Fruit fly (Drosophila melanogaster): ENCODE results near the gene CG2211.

The CG2211 gene

DNA sequence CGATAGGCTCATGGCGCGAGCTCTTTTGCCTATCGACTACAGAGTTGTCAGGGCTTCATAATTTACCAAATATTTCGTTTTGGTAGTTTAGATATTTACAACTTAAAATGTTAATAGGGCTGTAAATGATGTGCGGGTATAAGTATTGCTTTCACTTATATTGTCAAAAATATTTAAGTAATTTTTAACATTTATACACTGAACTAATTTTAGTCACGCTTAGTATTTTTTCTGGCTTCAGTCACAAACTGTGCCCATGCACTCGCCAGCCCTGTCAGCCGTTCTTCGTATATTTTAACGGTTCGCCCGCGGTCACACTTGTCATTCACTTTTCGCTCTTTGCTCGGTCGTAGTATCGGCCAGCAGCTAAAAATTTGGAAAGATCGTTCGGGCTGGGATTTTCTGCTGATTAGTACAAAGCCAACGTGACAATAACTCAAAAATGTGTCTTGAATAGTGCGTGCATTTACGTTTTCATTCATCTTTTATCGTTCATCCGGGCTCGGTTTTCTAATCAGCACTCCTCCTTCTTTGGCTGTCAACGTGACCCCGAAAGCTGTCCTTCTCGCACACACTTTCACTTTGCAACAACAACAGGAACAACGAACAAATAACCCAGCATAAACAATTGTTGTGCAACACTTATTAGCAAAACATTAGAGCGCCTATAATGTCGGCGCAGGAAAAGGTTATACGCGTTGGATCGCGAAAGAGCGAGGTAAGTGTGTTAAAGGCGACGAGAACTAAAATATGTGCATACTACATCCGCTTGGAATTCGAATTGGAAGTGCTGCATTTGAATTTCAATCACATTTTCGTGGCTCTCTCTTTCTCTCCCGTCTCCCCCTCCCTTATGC, at the start of gene CG2211, which contains the start of gene Hmbs (continued):
- TF ChIP-seq insv (GFP tag; optimal IDR thresholded peaks at IDR 0.05) (peak; percentile 38 to 93), kah (GFP tag; optimal IDR thresholded peaks at IDR 0.05) (peak; percentile 58), lilli (GFP tag; optimal IDR thresholded peaks at IDR 0.05) (peak; percentile 95), MBD-R2 (GFP tag; IDR thresholded peaks at IDR 0.05) (peak; percentile 82), HHEX (GFP tag; optimal IDR thresholded peaks at IDR 0.05) (peak; percentile 72), Atf-2 (GFP tag; optimal IDR thresholded peaks at IDR 0.05) (peak; percentile 82), bigmax (GFP tag; optimal IDR thresholded peaks at IDR 0.05) (no peak), CG4617 (GFP tag; optimal IDR thresholded peaks at IDR 0.05; ENCODE audit: borderline replicate concordance) (peak; percentile 87), CG7928 (GFP tag; optimal IDR thresholded peaks at IDR 0.05) (peak; percentile 96), pb (GFP tag; optimal IDR thresholded peaks at IDR 0.05) (peak; percentile 18), CG32532 (GFP tag; IDR thresholded peaks at IDR 0.05) (peak; percentile 90), Oaz (GFP tag; IDR thresholded peaks at IDR 0.05) (peak; percentile 42; the same call in 1 of the 2 replicates), tin (GFP tag; optimal IDR thresholded peaks at IDR 0.05) (peak; percentile 92), Rfx (GFP tag; IDR thresholded peaks at IDR 0.05) (peak; percentile 92), run (tag; optimal IDR thresholded peaks at IDR 0.05) (peak; percentile 57), Vsx1 (GFP tag; optimal IDR thresholded peaks at IDR 0.05) (peak; percentile 23), zfh2 (GFP tag; optimal IDR thresholded peaks at IDR 0.05) (peak; percentile 89), maf-S (GFP tag; optimal IDR thresholded peaks at IDR 0.05) (peak; percentile 85), H2.0 (GFP tag; IDR thresholded peaks at IDR 0.05) (peak; percentile 82), onecut (GFP tag; IDR thresholded peaks at IDR 0.05) (peak; percentile 72), kay (GFP tag; optimal IDR thresholded peaks at IDR 0.05) (peak; percentile 90), Abd-B (GFP tag; optimal IDR thresholded peaks at IDR 0.05) (peak; percentile 82), hb (GFP tag; IDR thresholded peaks at IDR 0.05; ENCODE audit: partially characterized antibody) (no peak), zen2 (GFP tag; IDR thresholded peaks at IDR 0.05; ENCODE audit: partially characterized antibody) (no peak), shn (GFP tag; optimal IDR thresholded peaks at IDR 0.05) (peak; percentile 87), CG2129 (GFP tag; IDR thresholded peaks at IDR 0.05; ENCODE audit: partially characterized antibody) (no peak), sob (GFP tag; IDR thresholded peaks at IDR 0.05) (peak; percentile 90), sens-2 (GFP tag; IDR thresholded peaks at IDR 0.05) (peak; percentile 74), CG8290 (GFP tag; optimal IDR thresholded peaks at IDR 0.05) (peak; percentile 70), CG8290 (tag; optimal IDR thresholded peaks at IDR 0.05) (peak; percentile 58 to 88), CG4328 (GFP tag; optimal IDR thresholded peaks at IDR 0.05) (peak; percentile 88), Ets65A (GFP tag) (peak; percentile 98), Sox100B (GFP tag; optimal IDR thresholded peaks at IDR 0.05) (peak; percentile 61), CG1024 (GFP tag; IDR thresholded peaks at IDR 0.05) (peak; percentile 75), Nf-YB (GFP tag; optimal IDR thresholded peaks at IDR 0.05) (peak; percentile 60), trem (tag; optimal IDR thresholded peaks at IDR 0.05) (peak; percentile 93), crol (GFP tag; IDR thresholded peaks at IDR 0.05) (peak; percentile 33; the same call in 1 of the 2 replicates), Dfd (GFP tag; optimal IDR thresholded peaks at IDR 0.05) (no peak), ab (GFP tag; optimal IDR thresholded peaks at IDR 0.05) (peak; percentile 73), kni (GFP tag; optimal IDR thresholded peaks at IDR 0.05) (peak; percentile 68), CG6854 (GFP tag; optimal IDR thresholded peaks at IDR 0.05) (peak; percentile 64), CG17186 (GFP tag; optimal IDR thresholded peaks at IDR 0.05) (peak; percentile 89), Hr78 (GFP tag; optimal IDR thresholded peaks at IDR 0.05) (peak in 1 of 2 experiments; percentile 90), Fer2 (tag; optimal IDR thresholded peaks at IDR 0.05) (peak; percentile 82), Hr3 (GFP tag; optimal IDR thresholded peaks at IDR 0.05) (peak; percentile 88), phol (tag; optimal IDR thresholded peaks at IDR 0.05) (peak; percentile 95), crp (GFP tag; optimal IDR thresholded peaks at IDR 0.05) (peak; percentile 69 to 94), bsh (GFP tag; optimal IDR thresholded peaks at IDR 0.05) (peak in 1 of 2 experiments; percentile 82)

Data from whole organism, embryonic.